Worm (Caenorhabditis elegans): ENCODE data around the gene C07D10.1.

C07D10.1 gene

ce11 chrII:7398712-7399111, at the start of gene C07D10.1:
TSS of gene C07D10.1 (plus strand) at chrII:7399012.
- TF ChIP-seq lin-38 (GFP tag; IDR thresholded peaks at IDR 0.05) (peak; percentile 9; the same call in 1 of the 2 replicates), lsy-2 (tag; optimal IDR thresholded peaks at IDR 0.05) (no peak)

DNA sequence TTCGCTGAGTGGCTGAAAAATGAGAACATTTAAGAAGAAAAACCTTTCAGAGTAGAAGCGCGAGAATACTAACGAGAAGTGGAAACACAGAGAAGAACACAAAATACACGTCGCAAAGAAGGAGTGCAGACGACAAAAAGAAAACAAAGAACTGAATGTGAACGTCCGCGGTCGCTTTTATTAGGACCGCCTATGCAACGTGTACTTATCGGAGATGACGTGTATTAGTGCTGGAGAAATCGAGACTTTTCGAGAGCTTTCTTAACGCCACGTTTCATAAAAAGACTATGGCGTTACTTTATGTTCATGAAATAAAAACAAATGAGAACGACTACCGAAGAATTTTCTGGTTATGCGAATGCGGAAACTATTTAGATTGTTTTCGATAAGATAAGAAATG, 46.3 kb upstream of the C07D10.1 start, which contains the start of gene hsp-4:
Gene hsp-4, minus strand, starts transcription at position 139 of the 400 bp plus-strand sequence.
- TF ChIP-seq ama-1 (optimal IDR thresholded peaks at IDR 0.05), result no peak
- no peak for TF ChIP-seq nhr-102 (tag; optimal IDR thresholded peaks at IDR 0.05)
- TF ChIP-seq mdl-1 (tag; optimal IDR thresholded peaks at IDR 0.05), result peak in 1 of 2 experiments; percentile 27
- TF ChIP-seq aha-1 (tag), result peak; percentile 60
- peak; percentile 23 for TF ChIP-seq nhr-28 (tag; optimal IDR thresholded peaks at IDR 0.05)
- no peak for TF ChIP-seq hlh-30 (tag; optimal IDR thresholded peaks at IDR 0.05; ENCODE audit: insufficient read depth)
- peak; percentile 41 for TF ChIP-seq hlh-11 (tag; optimal IDR thresholded peaks at IDR 0.05)
- TF ChIP-seq Y5F2A.4 (GFP tag; optimal IDR thresholded peaks at IDR 0.05), result no peak
- TF ChIP-seq vab-7 (GFP tag; IDR thresholded peaks at IDR 0.05), result no peak
- TF ChIP-seq nhr-48 (tag; optimal IDR thresholded peaks at IDR 0.05), result peak; percentile 31
- TF ChIP-seq fos-1 (tag; optimal IDR thresholded peaks at IDR 0.05), result no peak
- TF ChIP-seq daf-16 (GFP tag; optimal IDR thresholded peaks at IDR 0.05), result no peak
- peak; percentile 20 for TF ChIP-seq daf-16 (tag; optimal IDR thresholded peaks at IDR 0.05)
- peak; percentile 25 for TF ChIP-seq mep-1 (tag; optimal IDR thresholded peaks at IDR 0.05)
- peak; percentile 7 for TF ChIP-seq dve-1 (tag; optimal IDR thresholded peaks at IDR 0.05; ENCODE audit: insufficient read depth)
- TF ChIP-seq lsy-2 (tag; optimal IDR thresholded peaks at IDR 0.05), result peak in 1 of 2 experiments; percentile 45

DNA sequence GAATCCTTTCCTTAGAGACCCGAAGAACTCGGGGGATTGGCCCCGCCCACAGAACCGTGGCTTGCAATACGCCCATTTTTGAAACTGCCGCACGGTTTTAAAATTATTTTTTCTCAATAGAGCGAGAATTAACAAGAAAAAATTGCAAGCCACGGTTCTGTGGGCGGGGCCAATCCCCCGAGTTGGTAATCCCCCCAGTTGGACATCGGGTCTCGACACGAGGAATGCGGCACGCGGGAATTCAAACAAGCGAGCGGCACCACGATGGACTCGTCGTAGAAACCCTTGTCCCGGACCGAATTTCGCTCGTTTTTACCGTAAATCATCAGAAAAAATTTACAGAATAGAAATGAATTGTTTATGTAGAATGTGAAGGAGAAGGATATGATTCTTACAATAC, 45.8 kb upstream of the C07D10.1 start:
- TF ChIP-seq nhr-11 (tag; optimal IDR thresholded peaks at IDR 0.05) (no peak), lin-29 (GFP tag; IDR thresholded peaks at IDR 0.05) (no peak), dmd-8 (GFP tag; IDR thresholded peaks at IDR 0.05) (0 out of 2 replicates have a peak, but pooled peaks have one; percentile 54), rbr-2 (tag; optimal IDR thresholded peaks at IDR 0.05) (no peak), nhr-77 (tag; optimal IDR thresholded peaks at IDR 0.05) (no peak), mes-2 (tag; optimal IDR thresholded peaks at IDR 0.05; ENCODE audit: poor library complexity, severe bottlenecking) (peak; percentile 15), mdt-29 (GFP tag; IDR thresholded peaks at IDR 0.05) (no peak), unc-130 (GFP tag; optimal IDR thresholded peaks at IDR 0.05) (peak; percentile 55), snpc-1.2 (GFP tag; IDR thresholded peaks at IDR 0.05) (peak; percentile 48; the same call in 1 of the 2 replicates), Y48G9A.11 (GFP tag; IDR thresholded peaks at IDR 0.05) (peak; percentile 91), F49E8.2 (tag; optimal IDR thresholded peaks at IDR 0.05; ENCODE audit: borderline replicate concordance) (peak; percentile 57), php-3 (GFP tag; IDR thresholded peaks at IDR 0.05) (0 out of 2 replicates have a peak, but pooled peaks have one; percentile 50), ceh-28 (tag; optimal IDR thresholded peaks at IDR 0.05) (no peak), hlh-30 (tag; optimal IDR thresholded peaks at IDR 0.05; ENCODE audit: insufficient read depth) (no peak), egl-43 (GFP tag; IDR thresholded peaks at IDR 0.05) (peak; percentile 58; the same call in 1 of the 2 replicates), lin-38 (GFP tag; IDR thresholded peaks at IDR 0.05) (peak; percentile 69), ceh-82 (tag; optimal IDR thresholded peaks at IDR 0.05) (no peak), lsy-2 (tag; optimal IDR thresholded peaks at IDR 0.05) (no peak), lim-7 (GFP tag; IDR thresholded peaks at IDR 0.05) (peak; percentile 52; the same call in 1 of the 2 replicates), ztf-11 (tag; optimal IDR thresholded peaks at IDR 0.05) (no peak), F37D6.2 (tag; optimal IDR thresholded peaks at IDR 0.05) (no peak)

- TF ChIP-seq ceh-20 (GFP tag; IDR thresholded peaks at IDR 0.05), result no peak
- TF ChIP-seq unc-62 (GFP tag; optimal IDR thresholded peaks at IDR 0.05 in 1 of 2), result peak in 1 of 2 experiments; percentile 51
- TF ChIP-seq unc-62 (tag; optimal IDR thresholded peaks at IDR 0.05), result no peak
These were observed 42.5 kb upstream of the C07D10.1 start, which contains the start of gene haf-2 for ce11 chrII:7356326-7356725. TSS of gene haf-2 (minus strand) at chrII:7356426.
